Fruit fly (Drosophila melanogaster): Measurements from ENCODE around the gene CG5860.
A peak's percentile ranks its signal among the peaks of the same experiment; 100 is the strongest.

Gene CG5860

DNA sequence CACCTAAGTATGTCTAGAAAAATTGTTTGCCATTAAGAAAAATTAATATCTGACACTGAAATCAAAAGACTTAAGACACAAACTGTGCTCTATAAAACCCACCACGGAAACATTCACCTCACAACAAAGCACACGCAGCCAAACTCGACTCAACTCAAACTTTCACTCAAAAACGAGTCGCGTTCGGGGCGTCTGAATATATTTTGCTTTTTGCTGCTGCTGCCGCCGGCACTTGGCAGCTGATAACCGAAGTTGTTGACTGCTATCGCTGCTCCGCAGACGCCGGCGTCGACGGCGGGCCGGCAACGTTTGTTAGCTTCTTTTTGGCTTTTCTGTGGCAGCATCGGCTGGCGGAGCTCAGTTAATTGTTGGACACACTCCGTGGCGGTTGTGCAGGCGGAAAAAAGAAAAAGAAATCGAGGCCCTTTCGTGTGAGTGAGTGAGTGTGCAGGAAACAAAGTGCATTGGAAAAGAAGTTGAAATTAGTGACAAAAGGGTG, 16.0 kb downstream of the CG5860 start, which contains the start of gene cysu:
cysu (plus strand) TSS at position 352 of the 499 bp plus-strand sequence.
- no peak for TF ChIP-seq CG18262 (tag; optimal IDR thresholded peaks at IDR 0.05)
- no peak for TF ChIP-seq sug (tag; optimal IDR thresholded peaks at IDR 0.05)
- TF ChIP-seq zen2 (GFP tag; IDR thresholded peaks at IDR 0.05; ENCODE audit: partially characterized antibody) = peak; percentile 44; the same call in 1 of the 3 replicates
- no peak for TF ChIP-seq HLHmδ (GFP tag; optimal IDR thresholded peaks at IDR 0.05)
- TF ChIP-seq CG3163 (GFP tag; optimal IDR thresholded peaks at IDR 0.05) = no peak
- TF ChIP-seq CG15601 (tag; optimal IDR thresholded peaks at IDR 0.05) = no peak
- TF ChIP-seq z (GFP tag; IDR thresholded peaks at IDR 0.05) = peak; percentile 95
- TF ChIP-seq CG11247 (GFP tag; IDR thresholded peaks at IDR 0.05) = no peak
- TF ChIP-seq pfk (GFP tag; optimal IDR thresholded peaks at IDR 0.05) = no peak
- TF ChIP-seq D19B (GFP tag; optimal IDR thresholded peaks at IDR 0.05) = no peak
- no peak for TF ChIP-seq CG17359 (tag; optimal IDR thresholded peaks at IDR 0.05)
- TF ChIP-seq Jarid2 (GFP tag; optimal IDR thresholded peaks at IDR 0.05) = peak; percentile 58
- TF ChIP-seq trem (tag; optimal IDR thresholded peaks at IDR 0.05) = no peak
- peak; percentile 87 for TF ChIP-seq Adf1 (GFP tag; IDR thresholded peaks at IDR 0.05)
- TF ChIP-seq ftz-f1 (GFP tag; optimal IDR thresholded peaks at IDR 0.05) = no peak
- no peak for TF ChIP-seq Hand (GFP tag; optimal IDR thresholded peaks at IDR 0.05)
- TF ChIP-seq CG6175 (GFP tag; IDR thresholded peaks at IDR 0.05) = peak; percentile 63; the same call in 2 of the 3 replicates
- no peak for TF ChIP-seq CG2129 (GFP tag; IDR thresholded peaks at IDR 0.05; ENCODE audit: partially characterized antibody)
- TF ChIP-seq chinmo (GFP tag; IDR thresholded peaks at IDR 0.05; ENCODE audit: partially characterized antibody) = peak; percentile 82; the same call in 1 of the 4 replicates

dm6 chr3R:17426265-17426664, 16.8 kb downstream of the CG5860 start:
- TF ChIP-seq CG10431 (GFP tag; optimal IDR thresholded peaks at IDR 0.05) (peak; percentile 93), CG15073 (GFP tag; optimal IDR thresholded peaks at IDR 0.05) (no peak), MESR4 (GFP tag; optimal IDR thresholded peaks at IDR 0.05) (no peak), CG18476 (GFP tag; optimal IDR thresholded peaks at IDR 0.05) (no peak)

DNA sequence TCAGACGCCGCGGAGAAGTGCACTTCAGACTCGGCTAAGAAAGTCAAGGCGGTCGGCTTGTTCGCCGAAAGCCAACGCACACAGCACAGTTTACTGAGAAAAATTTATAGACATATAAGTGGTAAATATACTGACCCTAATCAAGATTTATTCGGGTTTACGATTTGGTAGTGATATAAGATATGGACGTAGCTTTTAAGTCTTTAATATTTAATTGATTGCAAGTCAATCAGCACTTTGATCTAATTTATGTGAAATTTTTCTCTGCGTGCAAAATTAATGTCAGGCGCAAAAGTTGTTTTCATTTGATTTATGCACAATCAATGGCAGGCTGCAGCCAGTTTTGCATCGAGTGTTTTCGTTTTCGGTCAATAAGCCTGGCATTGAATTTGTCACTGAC, 21.1 kb downstream of the CG5860 start:
- TF ChIP-seq CG11247 (GFP tag; IDR thresholded peaks at IDR 0.05) = no peak
- TF ChIP-seq Drgx (GFP tag; IDR thresholded peaks at IDR 0.05) = peak; percentile 68

DNA sequence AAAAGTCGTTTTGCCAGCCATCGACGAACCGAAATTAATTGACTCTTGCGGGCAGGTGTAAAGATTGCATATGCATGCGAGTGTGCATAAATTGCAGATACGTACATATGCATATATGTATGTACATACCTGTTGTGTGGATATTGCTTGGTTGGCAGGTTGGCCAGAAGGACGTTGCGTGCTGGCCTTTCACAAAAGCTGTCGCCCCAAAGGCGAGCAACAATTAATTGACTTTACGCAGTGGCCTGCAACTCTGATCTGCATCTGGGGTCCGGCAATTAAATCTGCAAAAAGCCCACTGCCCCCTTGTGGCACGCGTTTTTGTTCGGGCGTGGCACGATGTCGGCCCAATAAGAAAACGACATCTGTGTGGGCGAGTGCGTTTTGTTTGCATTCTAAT, 23.7 kb downstream of the CG5860 start:
- TF ChIP-seq CG7963 (GFP tag; IDR thresholded peaks at IDR 0.05; ENCODE audit: partially characterized antibody) = no peak
- no peak for TF ChIP-seq kay (GFP tag; optimal IDR thresholded peaks at IDR 0.05)
- no peak for TF ChIP-seq sqz (GFP tag; optimal IDR thresholded peaks at IDR 0.05)
- no peak for TF ChIP-seq CG17829 (tag; optimal IDR thresholded peaks at IDR 0.05)
- 0 out of 3 replicates have a peak, but pooled peaks have one; percentile 9 for TF ChIP-seq CG11456 (GFP tag; IDR thresholded peaks at IDR 0.05)
- peak; percentile 31 for TF ChIP-seq Elba2 (GFP tag; optimal IDR thresholded peaks at IDR 0.05)
- TF ChIP-seq CG11723 (GFP tag; optimal IDR thresholded peaks at IDR 0.05) = no peak

DNA sequence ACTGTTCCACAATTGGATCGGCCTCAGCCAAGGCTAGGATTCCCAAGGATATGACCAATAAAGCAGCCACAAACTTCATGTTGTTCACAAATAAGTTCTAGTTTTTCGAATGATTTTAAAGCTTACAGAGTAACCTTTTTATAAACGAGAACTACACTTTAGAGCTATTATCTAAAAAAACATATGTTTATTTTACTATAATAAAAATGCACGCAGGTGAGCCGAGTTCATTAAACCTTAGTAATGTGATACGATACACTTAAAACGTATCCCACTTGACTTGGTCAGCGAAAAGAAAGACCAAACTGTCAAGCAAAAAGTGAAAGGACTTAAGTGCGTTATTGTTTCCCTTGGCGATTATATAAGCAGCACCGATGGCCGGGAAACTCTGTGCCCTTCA, 24.9 kb downstream of the CG5860 start, which contains the start of gene CG44090:
CG44090 (minus strand) TSS at position 101 of the 400 bp plus-strand sequence.
- TF ChIP-seq hbn (GFP tag; IDR thresholded peaks at IDR 0.05; ENCODE audit: partially characterized antibody) (no peak), CG18619 (GFP tag; optimal IDR thresholded peaks at IDR 0.05) (no peak), lov (optimal IDR thresholded peaks at IDR 0.05) (no peak), lov (GFP tag; IDR thresholded peaks at IDR 0.05) (no peak), CG1233 (GFP tag; optimal IDR thresholded peaks at IDR 0.05) (no peak), Antp (GFP tag; optimal IDR thresholded peaks at IDR 0.05) (no peak), CG8765 (GFP tag; IDR thresholded peaks at IDR 0.05) (no peak), CG11696 (GFP tag; IDR thresholded peaks at IDR 0.05) (no peak), BtbVII (GFP tag; optimal IDR thresholded peaks at IDR 0.05) (no peak), sob (GFP tag; IDR thresholded peaks at IDR 0.05) (no peak), CG3407 (GFP tag; optimal IDR thresholded peaks at IDR 0.05) (no peak), jumu (GFP tag; optimal IDR thresholded peaks at IDR 0.05) (no peak), pros (GFP tag; optimal IDR thresholded peaks at IDR 0.05) (no peak), pum (GFP tag; optimal IDR thresholded peaks at IDR 0.05) (no peak), crc (GFP tag; optimal IDR thresholded peaks at IDR 0.05) (no peak)

Measured in whole organism, embryonic.